Worm (Caenorhabditis elegans) whole organism, L4/young adult: ENCODE measurements around the gene arg-1.

ENCODE experiments used
- W03F9.2 ChIP-seq: fragments of 150-350 bp; optimal IDR thresholded peaks from 2 replicates; lab custom pipeline; 2014; ENCODE audit warnings: missing biosample characterization, missing genetic modification characterization
- him-1 ChIP-seq: sonication (generic microtip); optimal IDR thresholded peaks from 2 replicates; lab custom pipeline; 2016; ENCODE audit warnings: missing genotype, missing genetic modification reagents, missing genetic modification characterization, missing compliant biosample characterization

DNA sequence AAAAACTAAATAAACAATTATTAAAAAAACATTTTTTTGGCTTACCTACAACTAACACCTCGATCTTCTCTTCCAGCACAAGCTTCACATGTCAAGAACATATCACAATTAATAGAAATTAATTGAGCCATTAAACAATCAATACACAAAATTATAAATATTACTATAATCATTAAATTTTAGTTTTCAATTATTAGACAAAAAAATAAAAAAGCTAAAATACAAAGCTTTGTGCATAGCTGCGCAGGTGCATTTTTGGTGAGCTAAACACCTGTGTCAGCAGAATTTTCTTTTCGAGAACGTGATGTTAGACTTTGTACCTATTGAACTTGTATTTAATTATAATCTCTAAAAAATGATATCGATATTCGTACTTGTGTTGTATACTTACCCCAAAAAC, 43.2 kb downstream of the arg-1 start, which contains the start of gene C14E2.6:
- no peak for TF ChIP-seq W03F9.2
- no peak for TF ChIP-seq him-1 (tag; lab: Kevin White, UChicago)
